Fruit fly (Drosophila melanogaster) Kc167 (cell line): ENCODE measurements around the gene Atg3.

Experiments
- Myc ChIP-seq: fragments of >200 bp; optimal IDR thresholded peaks from 2 replicates; lab custom pipeline; 2017; ENCODE audit warnings: missing external identifiers
- Sin3A ChIP-seq: fragments of >200 bp; optimal IDR thresholded peaks from 2 replicates; lab custom pipeline; 2018; ENCODE audit warnings: missing external identifiers
- h ChIP-seq: fragments of >200 bp; optimal IDR thresholded peaks from 3 replicates; lab custom pipeline; 2018; ENCODE audit warnings: missing external identifiers
- insv ChIP-seq: fragments of >200 bp; optimal IDR thresholded peaks from 3 replicates; lab custom pipeline; 2018; ENCODE audit warnings: missing external identifiers
- psq ChIP-seq: fragments of >200 bp; optimal IDR thresholded peaks from 2 replicates; lab custom pipeline; 2017; ENCODE audit warnings: missing external identifiers
- ttk ChIP-seq: sonication (Bioruptor generic); optimal IDR thresholded peaks from 2 replicates; lab custom pipeline; 2017; ENCODE audit warnings: missing external identifiers

Gene Atg3

DNA sequence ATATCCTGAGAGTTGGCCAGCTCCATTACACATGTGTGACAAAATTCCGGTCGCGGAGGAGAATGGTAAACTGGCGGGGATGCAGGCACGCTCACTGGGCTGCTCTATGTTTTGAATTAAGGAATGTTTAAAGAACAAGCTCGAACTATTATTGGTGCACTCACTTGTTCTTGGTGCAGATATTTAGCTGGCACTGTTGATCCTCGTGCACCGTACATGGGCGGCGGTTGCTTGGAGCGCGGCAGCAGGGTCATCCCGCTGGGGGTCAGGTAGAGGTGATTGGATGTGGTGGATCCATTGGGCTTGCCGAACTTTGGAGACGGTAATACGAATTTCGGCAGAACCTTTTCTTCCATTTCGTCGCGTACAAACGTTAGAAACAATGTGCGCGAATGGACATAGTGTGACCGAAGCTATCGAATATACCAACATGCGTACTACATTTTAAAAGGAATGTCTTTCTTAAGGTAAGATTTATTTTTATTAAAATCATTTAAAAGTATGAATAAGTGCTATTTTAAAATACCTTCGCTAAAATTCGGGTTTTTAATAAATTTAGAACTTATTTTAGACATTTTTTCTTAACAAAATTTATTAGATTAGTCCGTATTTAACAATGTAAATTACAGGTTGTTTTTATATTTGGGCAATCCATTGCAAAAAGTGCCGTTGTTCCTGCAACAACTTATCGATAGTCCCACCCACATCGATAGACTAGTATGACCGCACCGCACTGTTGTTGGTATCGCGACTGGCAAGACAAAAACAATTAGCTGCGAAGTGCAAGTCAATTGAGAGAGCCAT, at the start of gene Atg3, which contains the start of gene Nufip:
Atg3 (plus strand) TSS at position 735 of the 804 bp plus-strand sequence.
Nufip (minus strand) TSS at position 415 of the 804 bp plus-strand sequence.
- TF ChIP-seq ttk = no peak

dm6 chr3L:18723172-18723571, 25.3 kb upstream of the Atg3 start, which contains the start of gene CG12477:
CG12477 (minus strand) TSS chr3L:18723272.
- TF ChIP-seq ttk (no peak), Sin3A (lab: Kevin White, UChicago) (no peak), psq (lab: Kevin White, UChicago) (no peak), h (lab: Kevin White, UChicago) (no peak), Myc (lab: Kevin White, UChicago) (no peak), insv (no peak)

DNA sequence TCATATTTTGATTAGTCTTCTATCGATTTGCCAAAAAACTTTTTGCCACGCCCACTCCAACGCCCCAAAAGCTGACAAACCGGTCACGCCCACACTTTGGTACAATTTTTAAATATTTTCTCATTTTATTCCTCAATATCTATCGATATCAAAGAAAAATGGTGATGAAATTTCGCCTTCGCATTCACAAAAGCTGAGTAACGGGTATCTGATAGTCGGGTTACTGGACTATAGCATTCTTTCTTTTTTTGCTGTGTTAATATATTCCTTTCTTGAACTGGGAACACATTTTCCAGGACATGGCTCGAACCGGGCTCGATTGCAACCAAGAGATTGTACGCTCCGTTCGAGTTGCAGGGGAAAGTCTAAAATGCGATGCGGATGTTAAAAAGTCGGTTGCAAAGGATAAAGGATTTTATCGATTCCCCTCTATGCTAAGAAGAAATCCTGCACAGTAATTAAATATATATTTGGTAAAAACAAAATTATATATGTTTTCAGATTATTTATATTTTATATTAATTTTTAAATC, 5.5 kb upstream of the Atg3 start:
- no peak for TF ChIP-seq Sin3A (lab: Kevin White, UChicago)
- no peak for TF ChIP-seq insv
- no peak for TF ChIP-seq psq (lab: Kevin White, UChicago)
- TF ChIP-seq ttk = no peak
- no peak for TF ChIP-seq Myc (lab: Kevin White, UChicago)
- no peak for TF ChIP-seq h (lab: Kevin White, UChicago)

DNA sequence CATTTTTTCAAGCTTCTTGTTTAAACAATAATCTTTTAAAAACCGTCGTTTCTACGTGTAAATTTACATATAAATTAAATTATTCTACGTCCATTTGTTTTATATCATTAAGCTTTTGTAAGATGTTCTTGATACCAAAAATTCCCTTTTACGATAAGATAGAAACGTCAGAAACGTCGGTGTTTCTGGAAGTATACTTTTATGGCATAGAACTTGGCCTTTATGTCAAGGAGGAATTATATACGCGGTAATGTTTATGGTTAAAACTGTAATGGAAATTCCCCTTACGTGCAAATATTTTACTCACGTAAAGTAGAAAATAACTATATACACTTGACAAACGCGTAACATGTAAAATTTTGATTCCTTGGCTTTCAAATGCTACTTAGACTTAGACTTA, 4.8 kb upstream of the Atg3 start:
- TF ChIP-seq Myc (lab: Kevin White, UChicago) (no peak), ttk (no peak), Sin3A (lab: Kevin White, UChicago) (no peak), insv (no peak), h (lab: Kevin White, UChicago) (no peak), psq (lab: Kevin White, UChicago) (no peak)

dm6 chr3L:18744188-18744587, 4.3 kb upstream of the Atg3 start, which contains the start of gene CG6885:
CG6885 (plus strand) TSS chr3L:18744488.
- TF ChIP-seq ttk (no peak), Myc (lab: Kevin White, UChicago) (no peak), h (lab: Kevin White, UChicago) (no peak), Sin3A (lab: Kevin White, UChicago) (no peak), psq (lab: Kevin White, UChicago) (no peak), insv (no peak)

DNA sequence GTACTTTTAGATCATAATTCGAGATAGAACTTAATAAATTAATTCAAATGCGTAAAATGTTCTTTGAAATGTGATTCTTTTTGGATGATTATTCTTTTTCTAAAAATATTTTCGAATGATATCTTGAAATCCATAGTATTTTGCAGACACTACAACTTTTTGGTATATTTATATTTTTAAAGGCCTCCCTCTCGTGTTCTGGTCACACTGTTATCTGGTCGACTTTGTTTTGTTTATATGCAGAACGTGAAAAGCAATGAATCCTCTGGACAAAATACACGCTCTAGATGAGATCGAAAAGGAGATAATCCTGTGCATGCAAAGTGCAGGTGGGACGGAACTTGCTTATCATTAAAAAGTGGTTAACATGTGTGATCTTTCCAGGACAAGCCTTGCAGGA, 2.8 kb upstream of the Atg3 start, which contains the start of gene MED11:
MED11 (plus strand) TSS at position 210 of the 400 bp plus-strand sequence.
- TF ChIP-seq ttk (no peak), Myc (lab: Kevin White, UChicago) (no peak), Sin3A (lab: Kevin White, UChicago) (no peak), psq (lab: Kevin White, UChicago) (no peak), insv (no peak), h (lab: Kevin White, UChicago) (no peak)

DNA sequence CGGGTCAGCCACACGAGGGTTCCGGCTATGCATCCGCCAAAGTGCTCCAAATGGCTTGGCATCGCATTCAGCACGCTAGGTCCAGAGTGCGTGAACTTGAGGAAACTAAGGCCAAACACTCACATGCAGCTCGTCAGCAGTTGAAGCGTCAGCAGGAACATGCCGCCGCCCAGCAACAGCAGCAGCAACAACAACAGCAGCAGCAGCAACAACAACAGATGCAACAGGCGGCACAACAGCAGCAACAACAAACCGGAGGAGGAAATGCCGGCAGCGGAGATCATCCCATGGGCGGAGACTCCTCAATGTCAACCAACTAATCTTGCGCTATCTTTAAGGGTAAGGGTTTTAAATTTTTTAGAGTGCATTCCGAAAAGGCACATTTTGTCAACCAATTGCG, 2.3 kb upstream of the Atg3 start:
- TF ChIP-seq insv (no peak), ttk (no peak), h (lab: Kevin White, UChicago) (no peak), Sin3A (lab: Kevin White, UChicago) (no peak), psq (lab: Kevin White, UChicago) (no peak), Myc (lab: Kevin White, UChicago) (no peak)

DNA sequence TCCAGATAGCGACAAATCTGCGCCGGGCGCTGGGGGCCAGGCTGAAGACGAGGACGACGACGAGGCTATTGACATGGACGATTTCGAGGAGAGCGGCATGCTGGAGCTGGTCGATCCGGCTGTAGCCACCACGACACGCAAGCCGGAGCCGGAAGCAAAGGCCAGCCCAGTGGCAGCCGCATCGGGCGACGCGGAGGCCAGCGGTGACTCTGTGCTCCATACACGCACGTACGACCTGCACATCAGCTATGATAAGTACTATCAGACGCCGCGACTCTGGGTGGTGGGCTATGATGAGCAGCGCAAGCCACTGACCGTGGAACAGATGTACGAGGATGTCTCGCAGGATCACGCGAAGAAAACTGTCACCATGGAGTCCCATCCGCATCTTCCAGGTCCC, 1.3 kb downstream of the Atg3 start:
- TF ChIP-seq h (lab: Kevin White, UChicago) (no peak), ttk (no peak), Sin3A (lab: Kevin White, UChicago) (no peak), Myc (lab: Kevin White, UChicago) (no peak), psq (lab: Kevin White, UChicago) (no peak), insv (no peak)

DNA sequence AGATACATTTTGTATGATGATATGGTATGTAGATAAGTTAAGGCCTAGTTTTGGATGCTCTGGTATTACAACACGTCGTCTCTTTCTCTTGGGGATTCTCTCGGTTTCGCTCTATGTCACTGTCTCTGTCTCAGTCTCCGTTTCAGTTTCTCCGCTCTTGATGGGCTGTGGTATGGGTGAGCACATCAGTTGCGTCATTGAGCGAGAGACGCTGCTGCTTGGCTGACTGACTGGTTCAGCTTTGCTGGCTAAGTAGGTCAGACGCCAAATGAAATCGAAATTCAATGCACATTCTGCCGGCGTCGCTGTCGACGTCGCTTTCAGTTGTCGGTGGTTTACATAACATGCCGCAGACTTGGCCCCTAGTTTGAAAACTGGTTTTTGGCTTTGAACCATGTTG, 5.3 kb downstream of the Atg3 start:
- TF ChIP-seq Sin3A (lab: Kevin White, UChicago) (no peak), insv (no peak)

DNA sequence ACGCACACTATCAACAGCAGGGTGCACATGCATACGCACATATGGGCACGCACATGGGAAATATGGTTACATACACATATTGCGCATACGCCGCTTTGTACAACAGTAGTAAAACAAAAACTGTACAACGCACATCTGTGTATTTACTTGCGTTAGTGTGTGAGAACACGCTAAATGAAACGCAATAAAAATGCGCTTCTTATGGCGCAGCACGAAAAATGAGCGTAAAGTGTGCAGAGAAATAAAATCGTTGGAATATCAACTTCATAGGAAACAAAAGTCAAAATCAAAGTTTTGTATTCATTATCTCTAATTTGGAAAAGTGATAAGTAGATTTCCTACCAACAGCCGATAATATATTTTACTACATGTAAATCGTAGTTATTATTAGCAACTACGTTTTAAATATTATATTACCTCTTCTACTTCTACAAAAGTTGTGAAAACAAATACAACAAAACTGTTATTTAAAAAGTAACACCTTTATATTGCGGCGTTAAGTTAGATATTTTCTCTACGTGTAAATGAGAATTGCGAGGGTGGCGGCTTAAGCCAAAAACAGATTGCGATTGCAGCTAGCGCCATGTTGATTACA, 7.9 kb downstream of the Atg3 start:
- no peak for TF ChIP-seq insv

DNA sequence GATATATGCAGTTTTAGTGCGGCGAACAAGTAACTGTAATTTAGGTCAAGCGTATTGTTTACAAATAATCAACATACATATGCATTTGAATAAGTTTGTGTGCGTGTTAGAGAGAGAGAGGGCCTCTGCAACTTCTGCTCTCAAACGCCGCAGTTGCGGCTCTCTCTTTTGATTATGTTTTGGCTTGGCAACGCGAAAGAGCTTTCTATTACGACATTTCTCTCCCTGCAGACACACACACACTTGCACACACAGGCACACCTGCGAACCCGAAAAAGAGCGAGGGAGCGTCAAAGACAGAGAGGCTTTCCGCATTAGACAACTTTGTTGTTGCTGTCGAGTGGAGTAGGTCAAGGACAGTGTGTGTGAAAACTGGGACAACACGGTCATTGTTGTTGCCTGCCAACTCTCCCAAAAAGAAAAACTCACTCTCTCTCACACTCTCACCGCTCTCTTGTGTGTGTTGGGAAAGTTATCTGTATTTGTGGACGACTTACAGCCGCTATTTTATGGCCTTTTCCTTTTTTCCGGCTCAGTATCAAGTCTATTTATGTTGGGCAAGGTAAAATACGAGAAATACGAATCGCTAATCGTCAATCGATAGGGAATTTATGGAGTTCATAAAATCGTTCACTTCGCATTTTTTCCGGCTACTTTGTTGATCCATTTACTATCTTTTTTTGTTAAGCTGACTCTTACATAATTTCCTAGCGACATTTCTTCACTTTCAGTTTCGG, 8.8 kb downstream of the Atg3 start:
- no peak for TF ChIP-seq Myc (lab: Kevin White, UChicago)
- no peak for TF ChIP-seq Sin3A (lab: Kevin White, UChicago)
- TF ChIP-seq h (lab: Kevin White, UChicago) = no peak
- no peak for TF ChIP-seq ttk
- no peak for TF ChIP-seq psq (lab: Kevin White, UChicago)
- TF ChIP-seq insv = no peak

dm6 chr3L:18758894-18759569, 10.5 kb downstream of the Atg3 start:
- peak; percentile 35 for TF ChIP-seq psq (lab: Kevin White, UChicago)
- no peak for TF ChIP-seq Sin3A (lab: Kevin White, UChicago)
- TF ChIP-seq ttk = no peak
